Worm (Caenorhabditis elegans) whole organism, young adult: ENCODE data around the gene tra-2.

ENCODE experiments used
- atf-7 ChIP-seq: sonication (generic microtip); optimal IDR thresholded peaks from 2 replicates; lab custom pipeline; 2017; ENCODE audit warnings: mild to moderate bottlenecking, missing genetic modification characterization, missing compliant biosample characterization
- dpff-1 ChIP-seq: sonication (generic microtip); optimal IDR thresholded peaks from 2 replicates; lab custom pipeline; 2017; ENCODE audit warnings: mild to moderate bottlenecking, missing genetic modification characterization, missing compliant biosample characterization
- let-526 ChIP-seq: fragments of 200-800 bp; sonication (Bioruptor generic); IDR thresholded peaks from 2 replicates; pipeline ENCODE4 v1.3.6; 2022; ENCODE audit warnings: missing genetic modification reagents, missing genetic modification characterization, missing compliant biosample characterization
- repo-1 ChIP-seq: sonication (generic microtip); optimal IDR thresholded peaks from 2 replicates; lab custom pipeline; 2017; ENCODE audit warnings: mild to moderate bottlenecking, missing genetic modification characterization, missing compliant biosample characterization
- rpc-1 ChIP-seq, 2 experiments: fragments of 150-350 bp in 1 of 2; sonication (generic microtip) in 1 of 2; optimal IDR thresholded peaks; 2 replicates each; lab custom pipeline; 2014 to 2018; ENCODE audit warnings: missing biosample characterization in 1 of 2, missing genetic modification characterization in 1 of 2, missing genetic modification reagents in 1 of 2, missing genotype in 1 of 2
- snpc-4 ChIP-seq, 5 experiments: fragments of 150-350 bp in 1 of 5; sonication (generic microtip) in 4 of 5; optimal IDR thresholded peaks; 2 replicates each; lab custom pipeline; 2014 to 2018; ENCODE audit warnings: missing genetic modification characterization in 5 of 5, missing biosample characterization in 3 of 5, antibody characterized with exemption in 2 of 5, mild to moderate bottlenecking in 2 of 5, missing compliant biosample characterization in 2 of 5, missing genotype in 2 of 5, moderate library complexity in 2 of 5, missing genetic modification reagents in 1 of 5
- unc-130 ChIP-seq: sonication (generic microtip); optimal IDR thresholded peaks from 2 replicates; lab custom pipeline; 2016; ENCODE audit warnings: missing genetic modification reagents, missing genetic modification characterization, missing compliant biosample characterization
- xnd-1 ChIP-seq: sonication (generic microtip); optimal IDR thresholded peaks from 2 replicates; lab custom pipeline; 2016; ENCODE audit warnings: missing genotype, missing genetic modification reagents, missing genetic modification characterization, missing compliant biosample characterization
- ztf-25 ChIP-seq: fragments of 200-800 bp; sonication (Bioruptor generic); IDR thresholded peaks from 2 replicates; pipeline ENCODE4 v1.3.6; 2022; ENCODE audit warnings: missing genetic modification reagents, missing genetic modification characterization, missing compliant biosample characterization
- ztf-3 ChIP-seq: fragments of 200-800 bp; sonication (Bioruptor generic); optimal IDR thresholded peaks from 2 replicates; lab custom pipeline; 2018; ENCODE audit warnings: mild to moderate bottlenecking, missing genetic modification characterization, missing compliant biosample characterization

ce11 chrII:6918862-6919261 is 46.6 kb downstream of the tra-2 start, which contains the start of gene B0252.5:
- TF ChIP-seq rpc-1 (optimal IDR thresholded peaks at IDR 0.05; lab: Kevin White, UChicago) = no peak
- TF ChIP-seq rpc-1 (tag; optimal IDR thresholded peaks at IDR 0.05; lab: Kevin White, UChicago) = no peak
- TF ChIP-seq xnd-1 = no peak
- no peak for TF ChIP-seq ztf-25
- TF ChIP-seq repo-1 (tag; lab: Kevin White, UChicago) = no peak
- no peak for TF ChIP-seq atf-7
- no peak for TF ChIP-seq unc-130 (GFP tag; lab: Kevin White, UChicago)
- no peak for TF ChIP-seq let-526 (GFP tag; lab: Robert Waterston, UW)
- TF ChIP-seq ztf-3 (GFP tag; lab: Kevin White, UChicago) = no peak
- TF ChIP-seq snpc-4 (GFP tag; optimal IDR thresholded peaks at IDR 0.05; lab: Kevin White, UChicago) = no peak
- TF ChIP-seq snpc-4 (tag; optimal IDR thresholded peaks at IDR 0.05; lab: Kevin White, UChicago) = no peak
- TF ChIP-seq dpff-1 (tag; lab: Kevin White, UChicago) = no peak
